Fruit fly (Drosophila melanogaster) whole organism, embryonic: ENCODE measurements around the gene CG33127.

Source experiments
- Abd-B ChIP-seq: fragments of 200-800 bp; sonication (Bioruptor generic); optimal IDR thresholded peaks from 2 replicates; lab custom pipeline; 2018; ENCODE audit warnings: missing biosample characterization, mild to moderate bottlenecking, missing genetic modification characterization, moderate library complexity
- Antp ChIP-seq: fragments of 200-800 bp; sonication (Bioruptor generic); optimal IDR thresholded peaks from 3 replicates; lab custom pipeline; 2016; ENCODE audit warnings: missing biosample characterization, missing genetic modification characterization
- Atf6 ChIP-seq: fragments of 200-800 bp; sonication (Bioruptor generic); IDR thresholded peaks from 2 replicates; pipeline ENCODE4 v1.3.6; 2022; ENCODE audit warnings: missing biosample characterization, missing genetic modification characterization
- C15 ChIP-seq: fragments of 200-800 bp; sonication (Bioruptor generic); IDR thresholded peaks from 3 replicates; pipeline ENCODE4 v1.3.6; 2022; ENCODE audit warnings: missing biosample characterization, missing genetic modification characterization
- CG10543 ChIP-seq: fragments of 200-800 bp; sonication (Bioruptor generic); optimal IDR thresholded peaks from 3 replicates; lab custom pipeline; 2017; ENCODE audit warnings: missing biosample characterization, mild to moderate bottlenecking, missing genetic modification characterization, moderate library complexity
- CG11695 ChIP-seq: fragments of 200-800 bp; sonication (Bioruptor generic); IDR thresholded peaks from 3 replicates; pipeline ENCODE4 v1.3.6; 2022; ENCODE audit warnings: missing biosample characterization, missing genetic modification characterization
- CG12769 ChIP-seq: fragments of 200-800 bp; sonication (Bioruptor generic); optimal IDR thresholded peaks from 2 replicates; lab custom pipeline; 2019; ENCODE audit warnings: missing biosample characterization, mild to moderate bottlenecking, missing genetic modification characterization, moderate library complexity
- CG12942 ChIP-seq: fragments of 200-800 bp; sonication (Bioruptor generic); optimal IDR thresholded peaks from 3 replicates; lab custom pipeline; 2016; ENCODE audit warnings: missing biosample characterization, missing genetic modification characterization
- CG14014 ChIP-seq: fragments of 200-800 bp; sonication (Bioruptor generic); IDR thresholded peaks from 2 replicates; pipeline ENCODE4 v1.3.6; 2022; ENCODE audit warnings: missing biosample characterization, missing genetic modification characterization
- CG14860 ChIP-seq: fragments of 200-800 bp; sonication (Bioruptor generic); IDR thresholded peaks from 3 replicates; pipeline ENCODE4 v1.3.6; 2022; ENCODE audit warnings: missing biosample characterization, missing genetic modification characterization; ENCODE audit not compliant: partially characterized antibody
- CG17385 ChIP-seq: fragments of 200-800 bp; sonication (Bioruptor generic); optimal IDR thresholded peaks from 3 replicates; lab custom pipeline; 2018; ENCODE audit warnings: missing biosample characterization, mild to moderate bottlenecking, missing genetic modification characterization
- CG17829 ChIP-seq: fragments of 200-800 bp; optimal IDR thresholded peaks from 2 replicates; lab custom pipeline; 2019; ENCODE audit warnings: missing biosample characterization, mild to moderate bottlenecking, missing genetic modification characterization, moderate library complexity
- CG30431 ChIP-seq: fragments of 200-800 bp; sonication (Bioruptor generic); optimal IDR thresholded peaks from 2 replicates; lab custom pipeline; 2017; ENCODE audit warnings: missing biosample characterization, missing genetic modification characterization
- CG32772 ChIP-seq: fragments of 200-800 bp; sonication (Bioruptor generic); IDR thresholded peaks from 2 replicates; pipeline ENCODE4 v1.3.6; 2022; ENCODE audit warnings: missing biosample characterization, missing genetic modification characterization
- CG34376 ChIP-seq: fragments of 200-800 bp; sonication (Bioruptor generic); optimal IDR thresholded peaks from 2 replicates; lab custom pipeline; 2018; ENCODE audit warnings: missing biosample characterization, mild to moderate bottlenecking, missing genetic modification characterization
- CG6254 ChIP-seq: fragments of 200-800 bp; sonication (Bioruptor generic); optimal IDR thresholded peaks from 3 replicates; lab custom pipeline; 2017; ENCODE audit warnings: mild to moderate bottlenecking, missing biosample characterization, missing genetic modification reagents, missing genetic modification characterization
- CG9932 ChIP-seq: fragments of 200-800 bp; sonication (Bioruptor generic); IDR thresholded peaks from 2 replicates; pipeline ENCODE4 v1.3.6; 2022; ENCODE audit warnings: missing biosample characterization, missing genetic modification characterization
- CHES-1-like ChIP-seq: fragments of 200-800 bp; sonication (Bioruptor generic); optimal IDR thresholded peaks from 2 replicates; lab custom pipeline; 2016; ENCODE audit warnings: missing biosample characterization, missing genetic modification characterization
- Chrac-16 ChIP-seq: fragments of 200-800 bp; sonication (Bioruptor generic); optimal IDR thresholded peaks from 3 replicates; lab custom pipeline; 2016; ENCODE audit warnings: missing biosample characterization, missing genetic modification characterization
- HLH54F ChIP-seq: fragments of 200-800 bp; sonication (Bioruptor generic); optimal IDR thresholded peaks from 3 replicates; lab custom pipeline; 2016; ENCODE audit warnings: missing biosample characterization, missing genetic modification characterization
- Pdp1 ChIP-seq, 2 experiments: fragments of 200-800 bp; sonication (Bioruptor generic); optimal IDR thresholded peaks; 3 replicates each; lab custom pipeline; 2016; ENCODE audit warnings: missing biosample characterization in 2 of 2, missing genetic modification characterization in 2 of 2, mild to moderate bottlenecking in 1 of 2, moderate library complexity in 1 of 2
- abd-A ChIP-seq: fragments of 200-800 bp; sonication (Bioruptor generic); optimal IDR thresholded peaks from 3 replicates; lab custom pipeline; 2019; ENCODE audit warnings: missing biosample characterization, mild to moderate bottlenecking, missing genetic modification characterization, moderate library complexity
- amos ChIP-seq: fragments of 200-800 bp; sonication (Bioruptor generic); IDR thresholded peaks from 2 replicates; pipeline ENCODE4 v1.3.6; 2022; ENCODE audit warnings: missing biosample characterization, missing genetic modification characterization; ENCODE audit not compliant: partially characterized antibody
- ara ChIP-seq: fragments of 200-800 bp; sonication (Bioruptor generic); IDR thresholded peaks from 2 replicates; pipeline ENCODE4 v1.3.6; 2022; ENCODE audit warnings: missing biosample characterization, missing genetic modification characterization
- bbx ChIP-seq: fragments of 200-800 bp; sonication (Bioruptor generic); IDR thresholded peaks from 2 replicates; pipeline ENCODE4 v1.3.6; 2022; ENCODE audit warnings: missing biosample characterization, missing genetic modification characterization; ENCODE audit not compliant: partially characterized antibody
- cad ChIP-seq: fragments of >200 bp; optimal IDR thresholded peaks from 2 replicates; lab custom pipeline; 2017; ENCODE audit warnings: missing biosample characterization, missing genetic modification characterization
- caup ChIP-seq: fragments of 200-800 bp; sonication (Bioruptor generic); optimal IDR thresholded peaks from 3 replicates; lab custom pipeline; 2017; ENCODE audit warnings: missing biosample characterization, mild to moderate bottlenecking, missing genetic modification characterization, moderate library complexity; ENCODE audit not compliant: severe bottlenecking
- chm ChIP-seq: fragments of 200-800 bp; sonication (Bioruptor generic); IDR thresholded peaks from 2 replicates; pipeline ENCODE4 v1.3.6; 2022; ENCODE audit warnings: missing biosample characterization, missing genetic modification characterization
- ci ChIP-seq: fragments of 200-800 bp; sonication (Bioruptor generic); IDR thresholded peaks from 3 replicates; pipeline ENCODE4 v1.3.6; 2022; ENCODE audit warnings: missing biosample characterization, missing genetic modification characterization
- cwo ChIP-seq: fragments of 200-800 bp; sonication (Bioruptor generic); optimal IDR thresholded peaks from 3 replicates; lab custom pipeline; 2017; ENCODE audit warnings: missing biosample characterization, missing genetic modification characterization, mild to moderate bottlenecking, moderate library complexity, missing genetic modification reagents
- disco-r ChIP-seq: fragments of 200-800 bp; sonication (Bioruptor generic); optimal IDR thresholded peaks from 2 replicates; lab custom pipeline; 2016; ENCODE audit warnings: missing biosample characterization, missing genetic modification characterization
- dysf ChIP-seq: fragments of 200-800 bp; sonication (Bioruptor generic); IDR thresholded peaks from 3 replicates; pipeline ENCODE4 v1.3.6; 2022; ENCODE audit warnings: missing biosample characterization, missing genetic modification characterization
- fd102C ChIP-seq: fragments of 200-800 bp; sonication (Bioruptor generic); optimal IDR thresholded peaks from 2 replicates; lab custom pipeline; 2018; ENCODE audit warnings: missing biosample characterization, mild to moderate bottlenecking, missing genetic modification characterization, moderate library complexity
- fd64A ChIP-seq: fragments of 200-800 bp; sonication (Bioruptor generic); optimal IDR thresholded peaks from 3 replicates; lab custom pipeline; 2018; ENCODE audit warnings: missing biosample characterization, mild to moderate bottlenecking, missing genetic modification characterization
- grn ChIP-seq: fragments of 200-800 bp; sonication (Bioruptor generic); optimal IDR thresholded peaks from 3 replicates; lab custom pipeline; 2017; ENCODE audit warnings: missing biosample characterization, missing genetic modification characterization
- ham ChIP-seq: fragments of 200-800 bp; sonication (Bioruptor generic); IDR thresholded peaks from 2 replicates; pipeline ENCODE4 v1.3.6; 2022; ENCODE audit warnings: missing biosample characterization, missing genetic modification characterization
- jing ChIP-seq: fragments of 200-800 bp; sonication (Bioruptor generic); optimal IDR thresholded peaks from 2 replicates; lab custom pipeline; 2018; ENCODE audit warnings: missing biosample characterization, mild to moderate bottlenecking, missing genetic modification characterization
- kah ChIP-seq: fragments of 200-800 bp; sonication (Bioruptor generic); optimal IDR thresholded peaks from 2 replicates; lab custom pipeline; 2018; ENCODE audit warnings: missing biosample characterization, mild to moderate bottlenecking, missing genetic modification characterization
- kay ChIP-seq: fragments of 200-800 bp; sonication (Bioruptor generic); optimal IDR thresholded peaks from 2 replicates; lab custom pipeline; 2016; ENCODE audit warnings: missing biosample characterization, missing genetic modification characterization
- kni ChIP-seq: fragments of 200-800 bp; sonication (Bioruptor generic); optimal IDR thresholded peaks from 3 replicates; lab custom pipeline; 2017; ENCODE audit warnings: mild to moderate bottlenecking, missing biosample characterization, missing genetic modification reagents, missing genetic modification characterization
- luna ChIP-seq: fragments of 200-800 bp; sonication (Bioruptor generic); optimal IDR thresholded peaks from 2 replicates; lab custom pipeline; 2016; ENCODE audit warnings: missing biosample characterization, missing genetic modification characterization
- mirr ChIP-seq: fragments of 200-800 bp; sonication (Bioruptor generic); optimal IDR thresholded peaks from 3 replicates; lab custom pipeline; 2018; ENCODE audit warnings: missing biosample characterization, mild to moderate bottlenecking, missing genetic modification characterization
- run ChIP-seq: fragments of 200-800 bp; sonication (Bioruptor generic); optimal IDR thresholded peaks from 3 replicates; lab custom pipeline; 2018; ENCODE audit warnings: missing biosample characterization, mild to moderate bottlenecking, missing genetic modification characterization
- schlank ChIP-seq: fragments of 200-800 bp; sonication (Bioruptor generic); optimal IDR thresholded peaks from 2 replicates; lab custom pipeline; 2018; ENCODE audit warnings: missing biosample characterization, mild to moderate bottlenecking, missing genetic modification characterization
- sob ChIP-seq: fragments of 200-800 bp; sonication (Bioruptor generic); IDR thresholded peaks from 2 replicates; pipeline ENCODE4 v1.3.6; 2022; ENCODE audit warnings: missing biosample characterization, missing genetic modification characterization
- sr ChIP-seq: fragments of 200-800 bp; sonication (Bioruptor generic); IDR thresholded peaks from 3 replicates; pipeline ENCODE4 v1.3.6; 2022; ENCODE audit warnings: missing biosample characterization, missing genetic modification characterization
- stc ChIP-seq: fragments of 200-800 bp; sonication (Bioruptor generic); IDR thresholded peaks from 2 replicates; pipeline ENCODE4 v1.3.6; 2022; ENCODE audit warnings: missing biosample characterization, missing genetic modification characterization
- z ChIP-seq: fragments of 200-800 bp; sonication (Bioruptor generic); IDR thresholded peaks from 3 replicates; pipeline ENCODE4 v1.3.6; 2022; ENCODE audit warnings: missing biosample characterization, missing genetic modification characterization

Gene CG33127

dm6 chr2L:306188-306927 is 15.5 kb upstream of the CG33127 start (continued):
- TF ChIP-seq Pdp1 (GFP tag; optimal IDR thresholded peaks at IDR 0.05; lab: Kevin White, UChicago) (peak in 1 of 2 experiments; percentile 96), stc (GFP tag; lab: Robert Waterston, UW) (0 out of 2 replicates have a peak, but pooled peaks have one; percentile 2), CG11695 (GFP tag; lab: Robert Waterston, UW) (no peak), CG17385 (no peak), grn (peak; percentile 67), chm (GFP tag; lab: Robert Waterston, UW) (no peak)

dm6 chr2L:307129-307528 is 14.8 kb upstream of the CG33127 start:
- TF ChIP-seq bbx (GFP tag; lab: Robert Waterston, UW) (no peak), HLH54F (GFP tag; lab: Kevin White, UChicago) (no peak), mirr (GFP tag; lab: Kevin White, UChicago) (peak; percentile 68), CG9932 (GFP tag; lab: Robert Waterston, UW) (0 out of 2 replicates have a peak, but pooled peaks have one; percentile 19), CG34376 (no peak), ci (GFP tag; lab: Robert Waterston, UW) (0 out of 3 replicates have a peak, but pooled peaks have one; percentile 13), CG32772 (GFP tag; lab: Robert Waterston, UW) (no peak), CG14014 (GFP tag; lab: Robert Waterston, UW) (no peak), C15 (GFP tag; lab: Robert Waterston, UW) (no peak), jing (GFP tag; lab: Kevin White, UChicago) (no peak), CG17829 (no peak), Abd-B (GFP tag; lab: Kevin White, UChicago) (peak; percentile 11), amos (no peak), CG14860 (GFP tag; lab: Robert Waterston, UW) (no peak), CG6254 (GFP tag; lab: Kevin White, UChicago) (no peak), luna (no peak), ham (GFP tag; lab: Robert Waterston, UW) (no peak), kay (GFP tag; lab: Kevin White, UChicago) (no peak), dysf (GFP tag; lab: Robert Waterston, UW) (no peak), CG10543 (GFP tag; lab: Kevin White, UChicago) (peak; percentile 50), fd64A (GFP tag; lab: Kevin White, UChicago) (no peak), CG12942 (GFP tag; lab: Kevin White, UChicago) (no peak), schlank (tag; lab: Kevin White, UChicago) (peak; percentile 17), kni (GFP tag; lab: Kevin White, UChicago) (peak; percentile 62), CG30431 (GFP tag; lab: Kevin White, UChicago) (no peak), sr (GFP tag; lab: Robert Waterston, UW) (peak; percentile 11; the same call in 1 of the 3 replicates), fd102C (GFP tag; lab: Kevin White, UChicago) (no peak), Atf6 (GFP tag; lab: Robert Waterston, UW) (0 out of 2 replicates have a peak, but pooled peaks have one; percentile 13), abd-A (tag; lab: Kevin White, UChicago) (peak; percentile 93), kah (GFP tag; lab: Kevin White, UChicago) (peak; percentile 9), ara (0 out of 2 replicates have a peak, but pooled peaks have one; percentile 27), z (GFP tag; lab: Robert Waterston, UW) (no peak), CG12769 (tag; lab: Kevin White, UChicago) (peak; percentile 27), sob (GFP tag; lab: Robert Waterston, UW) (0 out of 2 replicates have a peak, but pooled peaks have one; percentile 18), CHES-1-like (GFP tag; lab: Kevin White, UChicago) (no peak), cwo (peak; percentile 19), caup (peak; percentile 70), Chrac-16 (GFP tag; lab: Kevin White, UChicago) (no peak), disco-r (GFP tag; lab: Kevin White, UChicago) (no peak), run (peak; percentile 39), Antp (GFP tag; lab: Kevin White, UChicago) (no peak), cad (GFP tag; lab: Kevin White, UChicago) (no peak)
